Fruit fly (Drosophila melanogaster): Measurements from ENCODE around the gene CG9588.

dm6 chr3R:13686371-13687211, 10.1 kb upstream of the CG9588 start, which contains the start of gene omd:
- TF ChIP-seq CG8478 (optimal IDR thresholded peaks at IDR 0.05): no peak
- TF ChIP-seq CTCF (optimal IDR thresholded peaks at IDR 0.05): no peak
